Worm (Caenorhabditis elegans) whole organism, young adult: ENCODE results near the gene VC5.2.

Experiments used
- B0035.1 ChIP-seq: sonication (generic microtip); optimal IDR thresholded peaks from 2 replicates; lab custom pipeline; 2016; ENCODE audit warnings: missing genetic modification characterization, mild to moderate bottlenecking, missing compliant biosample characterization, missing genotype, missing genetic modification reagents
- B0261.1 ChIP-seq: sonication (generic microtip); optimal IDR thresholded peaks from 2 replicates; lab custom pipeline; 2016; ENCODE audit warnings: mild to moderate bottlenecking, missing genetic modification characterization, moderate library complexity, missing compliant biosample characterization
- C17E4.6 ChIP-seq: fragments of 200-800 bp; sonication (Bioruptor generic); IDR thresholded peaks from 2 replicates; pipeline ENCODE4 v1.3.6; 2022; ENCODE audit warnings: missing genetic modification reagents, missing genetic modification characterization, missing compliant biosample characterization
- F33H1.4 ChIP-seq: fragments of 200-800 bp; sonication (Bioruptor generic); IDR thresholded peaks from 2 replicates; pipeline ENCODE4 v1.3.6; 2022; ENCODE audit warnings: missing genetic modification reagents, missing genetic modification characterization, missing compliant biosample characterization
- F39B2.1 ChIP-seq: fragments of 200-800 bp; sonication (Bioruptor generic); IDR thresholded peaks from 2 replicates; pipeline ENCODE4 v1.3.6; 2022; ENCODE audit warnings: missing genetic modification reagents, missing genetic modification characterization, missing compliant biosample characterization
- F55B11.4 ChIP-seq: sonication (generic microtip); optimal IDR thresholded peaks from 2 replicates; lab custom pipeline; 2016; ENCODE audit warnings: missing compliant biosample characterization, missing genetic modification characterization, borderline replicate concordance; ENCODE audit not compliant: insufficient read depth
- K11D2.4 ChIP-seq: fragments of 200-800 bp; sonication (Bioruptor generic); IDR thresholded peaks from 2 replicates; pipeline ENCODE4 v1.3.6; 2022; ENCODE audit warnings: missing genetic modification reagents, missing genetic modification characterization, missing compliant biosample characterization
- Y53G8AR.9 ChIP-seq: fragments of 200-800 bp; sonication (Bioruptor generic); conservative IDR thresholded peaks from 2 replicates; pipeline ENCODE4 v1.3.6; 2022; ENCODE audit warnings: missing genetic modification reagents, missing genetic modification characterization, missing compliant biosample characterization
- Y67H2A.10 ChIP-seq: fragments of 200-800 bp; sonication (Bioruptor generic); conservative IDR thresholded peaks from 2 replicates; pipeline ENCODE4 v1.3.6; 2022; ENCODE audit warnings: missing genetic modification reagents, missing genetic modification characterization, missing compliant biosample characterization
- ama-1 ChIP-seq, 3 experiments: fragments of 150-350 bp in 1 of 3; sonication (generic microtip) in 2 of 3; optimal IDR thresholded peaks; 2 replicates each; lab custom pipeline; 2014 to 2018; ENCODE audit warnings: missing biosample characterization in 2 of 3, missing genetic modification characterization in 2 of 3, missing genetic modification reagents in 2 of 3
- attf-5 ChIP-seq: fragments of 200-800 bp; sonication (Bioruptor generic); optimal IDR thresholded peaks from 2 replicates; lab custom pipeline; 2018; ENCODE audit warnings: mild to moderate bottlenecking, missing genetic modification characterization, missing compliant biosample characterization
- bed-1 ChIP-seq: fragments of 200-800 bp; sonication (Bioruptor generic); IDR thresholded peaks from 2 replicates; pipeline ENCODE4 v1.3.6; 2022; ENCODE audit warnings: missing genetic modification reagents, missing genetic modification characterization, missing compliant biosample characterization
- bed-2 ChIP-seq: fragments of 200-800 bp; sonication (Bioruptor generic); IDR thresholded peaks from 2 replicates; pipeline ENCODE4 v1.3.6; 2022; ENCODE audit warnings: missing genetic modification reagents, missing genetic modification characterization, missing compliant biosample characterization
- ccch-3 ChIP-seq: fragments of 200-800 bp; sonication (Bioruptor generic); optimal IDR thresholded peaks from 2 replicates; lab custom pipeline; 2018; ENCODE audit warnings: mild to moderate bottlenecking, missing genetic modification characterization, missing compliant biosample characterization
- ceh-27 ChIP-seq: fragments of 200-800 bp; sonication (Bioruptor generic); optimal IDR thresholded peaks from 2 replicates; lab custom pipeline; 2018; ENCODE audit warnings: mild to moderate bottlenecking, missing genetic modification characterization, moderate library complexity, missing compliant biosample characterization
- chd-7 ChIP-seq: sonication (generic microtip); optimal IDR thresholded peaks from 2 replicates; lab custom pipeline; 2016; ENCODE audit warnings: mild to moderate bottlenecking, missing genetic modification characterization, moderate library complexity, missing compliant biosample characterization
- die-1 ChIP-seq: sonication (generic microtip); optimal IDR thresholded peaks from 2 replicates; lab custom pipeline; 2016; ENCODE audit warnings: missing genotype, mild to moderate bottlenecking, missing genetic modification characterization, missing compliant biosample characterization
- dox-1 ChIP-seq: fragments of 200-800 bp; sonication (Bioruptor generic); IDR thresholded peaks from 2 replicates; pipeline ENCODE4 v1.3.6; 2022; ENCODE audit warnings: missing genetic modification reagents, missing genetic modification characterization, missing compliant biosample characterization
- dpl-1 ChIP-seq: fragments of 150-350 bp; optimal IDR thresholded peaks from 2 replicates; lab custom pipeline; 2014; ENCODE audit warnings: missing biosample characterization, missing genetic modification reagents, missing genetic modification characterization
- egl-44 ChIP-seq: fragments of 200-800 bp; sonication (Bioruptor generic); IDR thresholded peaks from 2 replicates; pipeline ENCODE4 v1.3.6; 2022; ENCODE audit warnings: missing genetic modification reagents, missing genetic modification characterization, missing compliant biosample characterization
- egrh-3 ChIP-seq: fragments of 200-800 bp; sonication (Bioruptor generic); IDR thresholded peaks from 2 replicates; pipeline ENCODE4 v1.3.6; 2022; ENCODE audit warnings: missing genetic modification reagents, missing genetic modification characterization, missing compliant biosample characterization
- hlh-26 ChIP-seq: fragments of 200-800 bp; sonication (Bioruptor generic); conservative IDR thresholded peaks from 2 replicates; pipeline ENCODE4 v1.3.6; 2022; ENCODE audit warnings: missing genetic modification reagents, missing genetic modification characterization, missing compliant biosample characterization
- lag-1 ChIP-seq: fragments of 200-800 bp; sonication (Bioruptor generic); IDR thresholded peaks from 2 replicates; pipeline ENCODE4 v1.3.6; 2022; ENCODE audit warnings: missing genetic modification reagents, missing genetic modification characterization, missing compliant biosample characterization
- let-526 ChIP-seq: fragments of 200-800 bp; sonication (Bioruptor generic); IDR thresholded peaks from 2 replicates; pipeline ENCODE4 v1.3.6; 2022; ENCODE audit warnings: missing genetic modification reagents, missing genetic modification characterization, missing compliant biosample characterization
- mel-28 ChIP-seq: sonication (generic microtip); optimal IDR thresholded peaks from 2 replicates; lab custom pipeline; 2016; ENCODE audit warnings: borderline replicate concordance, mild to moderate bottlenecking, missing genetic modification characterization, missing compliant biosample characterization
- mxl-1 ChIP-seq: sonication (generic microtip); optimal IDR thresholded peaks from 2 replicates; lab custom pipeline; 2016; ENCODE audit warnings: missing genetic modification characterization, missing compliant biosample characterization
- nhr-90 ChIP-seq: sonication (generic microtip); optimal IDR thresholded peaks from 2 replicates; lab custom pipeline; 2016; ENCODE audit warnings: missing genotype, mild to moderate bottlenecking, missing genetic modification characterization, missing compliant biosample characterization
- rcor-1 ChIP-seq: fragments of 200-800 bp; sonication (Bioruptor generic); IDR thresholded peaks from 2 replicates; pipeline ENCODE4 v1.3.6; 2022; ENCODE audit warnings: missing genetic modification reagents, missing genetic modification characterization, missing compliant biosample characterization
- rec-8 ChIP-seq, 2 experiments: sonication (generic microtip); optimal IDR thresholded peaks; 2 replicates each; lab custom pipeline; 2016; ENCODE audit warnings: mild to moderate bottlenecking in 2 of 2, missing genetic modification characterization in 2 of 2, missing genetic modification reagents in 2 of 2, missing genotype in 2 of 2, missing biosample characterization in 1 of 2, missing compliant biosample characterization in 1 of 2, moderate library complexity in 1 of 2
- repo-1 ChIP-seq: sonication (generic microtip); optimal IDR thresholded peaks from 2 replicates; lab custom pipeline; 2017; ENCODE audit warnings: mild to moderate bottlenecking, missing genetic modification characterization, missing compliant biosample characterization
- snpc-1.3 ChIP-seq: sonication (generic microtip); optimal IDR thresholded peaks from 2 replicates; lab custom pipeline; 2017; ENCODE audit warnings: missing genetic modification characterization, mild to moderate bottlenecking, missing compliant biosample characterization, antibody characterized with exemption, moderate library complexity, missing genotype, missing genetic modification reagents; ENCODE audit not compliant: insufficient read depth
- ztf-26 ChIP-seq: sonication (generic microtip); optimal IDR thresholded peaks from 2 replicates; lab custom pipeline; 2017; ENCODE audit warnings: missing genetic modification characterization, missing compliant biosample characterization

Gene VC5.2

ce11 chrV:7133963-7134362 is 48.2 kb downstream of the VC5.2 start, which contains the start of gene F10D2.16:
TSS of gene F10D2.16 (plus strand) at chrV:7134263.
- no peak for TF ChIP-seq egl-44 (GFP tag; lab: Robert Waterston, UW)
- no peak for TF ChIP-seq F55B11.4 (tag; lab: Kevin White, UChicago)
- no peak for TF ChIP-seq ztf-26 (tag; lab: Kevin White, UChicago)
- no peak for TF ChIP-seq F33H1.4 (GFP tag; lab: Robert Waterston, UW)
- TF ChIP-seq Y53G8AR.9 (GFP tag; lab: Robert Waterston, UW), result no peak
- no peak for TF ChIP-seq rcor-1
- no peak for TF ChIP-seq K11D2.4
- no peak for TF ChIP-seq bed-1 (GFP tag; lab: Robert Waterston, UW)
- no peak for TF ChIP-seq let-526 (GFP tag; lab: Robert Waterston, UW)
- TF ChIP-seq repo-1, result no peak
- TF ChIP-seq mel-28 (tag; lab: Kevin White, UChicago), result no peak
- TF ChIP-seq lag-1 (GFP tag; lab: Robert Waterston, UW), result no peak
- no peak for TF ChIP-seq mxl-1
- no peak for TF ChIP-seq hlh-26
- TF ChIP-seq B0035.1 (tag; lab: Kevin White, UChicago), result no peak
- no peak for TF ChIP-seq B0261.1 (tag; lab: Kevin White, UChicago)
- no peak for TF ChIP-seq nhr-90 (tag; lab: Kevin White, UChicago)

DNA sequence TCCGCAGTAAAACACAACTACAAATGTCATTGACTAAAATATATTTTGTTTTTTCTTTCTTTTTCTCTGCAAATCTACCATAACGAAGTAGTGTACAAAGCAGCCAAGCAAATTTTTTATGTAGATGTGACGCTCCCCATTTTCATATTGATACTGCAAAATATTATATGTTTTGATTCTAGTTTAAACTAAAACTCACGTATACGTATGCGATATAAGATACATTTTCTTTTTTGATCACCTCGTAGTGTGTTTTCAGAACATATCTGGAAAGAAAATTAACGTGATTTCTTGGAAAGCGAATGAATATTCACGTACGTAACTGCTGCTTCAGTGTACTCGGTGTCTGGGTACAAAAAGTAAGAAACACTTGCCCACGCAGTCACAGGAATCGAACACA is 51.1 kb downstream of the VC5.2 start:
- TF ChIP-seq dpl-1 (no peak), dox-1 (GFP tag; lab: Robert Waterston, UW) (no peak), snpc-1.3 (tag; lab: Kevin White, UChicago) (no peak), die-1 (tag; lab: Kevin White, UChicago) (no peak), chd-7 (tag; lab: Kevin White, UChicago) (no peak), F39B2.1 (no peak), bed-1 (GFP tag; lab: Robert Waterston, UW) (no peak), ceh-27 (no peak), ama-1 (optimal IDR thresholded peaks at IDR 0.05; lab: Kevin White, UChicago) (no peak), ama-1 (GFP tag; optimal IDR thresholded peaks at IDR 0.05; lab: Kevin White, UChicago) (no peak), ccch-3 (GFP tag; lab: Kevin White, UChicago) (no peak), let-526 (GFP tag; lab: Robert Waterston, UW) (no peak), Y67H2A.10 (GFP tag; lab: Robert Waterston, UW) (no peak), rec-8 (tag; optimal IDR thresholded peaks at IDR 0.05; lab: Kevin White, UChicago) (no peak), bed-2 (no peak), C17E4.6 (GFP tag; lab: Robert Waterston, UW) (no peak)
- TF ChIP-seq, all 124 proteins: peak for 0

DNA sequence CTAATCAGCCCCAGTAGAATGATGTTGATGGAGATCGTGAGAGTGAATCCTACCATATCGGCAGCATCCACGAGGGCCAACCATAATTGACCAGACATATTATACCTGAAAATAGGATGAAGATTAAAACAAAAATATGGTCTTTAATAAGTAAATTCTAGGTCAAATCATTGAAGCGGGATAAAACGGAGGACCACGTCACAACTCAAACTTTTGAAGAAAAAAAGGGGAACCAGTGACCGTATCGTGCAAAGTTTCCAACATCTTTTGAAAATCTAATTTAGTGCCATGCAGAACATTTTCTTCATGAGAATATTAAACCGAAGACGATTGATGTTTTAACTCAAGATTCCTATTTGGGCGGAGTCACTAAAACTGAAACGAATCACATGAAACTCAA is 52.6 kb downstream of the VC5.2 start, which contains the start of gene str-112:
Gene str-112, minus strand, starts transcription at position 101 of the 400 bp plus-strand sequence.
- TF ChIP-seq egrh-3 (GFP tag; lab: Robert Waterston, UW) (no peak), egl-44 (GFP tag; lab: Robert Waterston, UW) (no peak), attf-5 (GFP tag; lab: Kevin White, UChicago) (no peak)
